Worm (Caenorhabditis elegans) whole organism, mixed stage, embryonic: ENCODE measurements around the gene best-5.

Source experiments
- nhr-237 ChIP-seq: fragments of 150-350 bp; optimal IDR thresholded peaks from 2 replicates; lab custom pipeline; 2014; ENCODE audit warnings: missing biosample characterization, missing genetic modification characterization
- unc-39 ChIP-seq: fragments of 150-350 bp; optimal IDR thresholded peaks from 2 replicates; lab custom pipeline; 2014; ENCODE audit warnings: missing biosample characterization, missing genetic modification characterization
- unc-62 ChIP-seq: fragments of 150-350 bp; optimal IDR thresholded peaks from 2 replicates; lab custom pipeline; 2014; ENCODE audit warnings: missing biosample characterization, missing genetic modification reagents, missing genetic modification characterization

DNA sequence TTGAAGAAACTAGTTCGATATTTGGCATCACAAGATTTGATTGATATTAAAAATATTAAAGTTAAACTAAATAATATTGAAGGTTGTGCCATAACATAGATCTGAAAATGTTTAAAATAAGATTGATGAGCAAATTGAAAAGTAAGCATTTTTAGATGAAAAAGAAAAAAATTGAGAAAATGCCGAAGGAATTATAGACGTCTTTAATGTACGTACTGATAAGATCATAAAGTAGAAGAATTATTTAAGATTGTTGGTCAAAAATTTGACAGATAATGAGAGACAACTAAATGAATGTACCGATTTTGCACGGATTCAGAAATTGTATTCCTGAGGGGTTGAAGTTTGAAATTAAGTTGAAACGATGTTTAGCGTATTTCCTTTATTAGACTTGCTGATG, 30.1 kb upstream of the best-5 start, which contains the start of gene ncx-7:
- no peak for TF ChIP-seq unc-62 (GFP tag; lab: Kevin White, UChicago)
- TF ChIP-seq unc-39 (tag; lab: Kevin White, UChicago): no peak
- TF ChIP-seq nhr-237 (tag; lab: Kevin White, UChicago): no peak
